Worm (Caenorhabditis elegans): Measurements from ENCODE around the gene Y39A3B.1.

DNA sequence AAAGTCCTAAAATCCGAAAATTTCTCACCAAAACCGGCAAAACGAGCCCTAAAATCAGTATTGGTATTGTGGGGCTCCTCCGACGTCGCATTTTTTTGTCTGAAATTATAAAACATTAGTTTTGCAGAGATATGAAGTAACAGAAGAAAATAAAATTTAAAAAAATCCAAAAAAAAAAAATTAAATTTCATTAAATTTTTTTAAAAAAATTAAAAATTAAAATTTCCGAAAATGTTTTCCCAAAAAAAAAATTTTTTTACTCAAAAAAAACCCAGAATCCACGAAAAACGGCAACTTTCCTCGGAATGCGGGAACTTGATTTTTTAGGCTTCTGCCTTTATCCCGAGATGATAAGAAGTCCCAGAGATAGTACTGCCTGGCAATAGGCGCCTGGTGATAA is 42.1 kb downstream of the Y39A3B.1 start, which contains the start of gene dpy-1:
- no peak for TF ChIP-seq sox-4 (tag; optimal IDR thresholded peaks at IDR 0.05)
- no peak for TF ChIP-seq ama-1 (optimal IDR thresholded peaks at IDR 0.05)
- TF ChIP-seq pax-1 (tag; optimal IDR thresholded peaks at IDR 0.05), result no peak
- TF ChIP-seq unc-3 (GFP tag; conservative IDR thresholded peaks at IDR 0.05), result no peak
- no peak for TF ChIP-seq unc-3 (tag; optimal IDR thresholded peaks at IDR 0.05)
- no peak for TF ChIP-seq dve-1 (tag; optimal IDR thresholded peaks at IDR 0.05)
- TF ChIP-seq rnt-1 (tag; optimal IDR thresholded peaks at IDR 0.05), result no peak
- TF ChIP-seq unc-86 (tag; optimal IDR thresholded peaks at IDR 0.05), result no peak
- TF ChIP-seq unc-55 (GFP tag; optimal IDR thresholded peaks at IDR 0.05), result no peak
